Fruit fly (Drosophila melanogaster): Measurements from ENCODE around the gene CG1273.

- TF ChIP-seq D1 (tag; optimal IDR thresholded peaks at IDR 0.05) (no peak), EcR (GFP tag; optimal IDR thresholded peaks at IDR 0.05) (no peak)
Observed at dm6 chr3L:4215079-4215478, 48.4 kb upstream of the CG1273 start, which contains the start of gene Cpr64Ad.
